Worm (Caenorhabditis elegans): ENCODE measurements around the gene str-12.
"Not testable (repeated sequence)": the region's sequence is repeated elsewhere in the genome, so short reads cannot be mapped to it uniquely, and the experiment has no call there.

str-12 gene

DNA sequence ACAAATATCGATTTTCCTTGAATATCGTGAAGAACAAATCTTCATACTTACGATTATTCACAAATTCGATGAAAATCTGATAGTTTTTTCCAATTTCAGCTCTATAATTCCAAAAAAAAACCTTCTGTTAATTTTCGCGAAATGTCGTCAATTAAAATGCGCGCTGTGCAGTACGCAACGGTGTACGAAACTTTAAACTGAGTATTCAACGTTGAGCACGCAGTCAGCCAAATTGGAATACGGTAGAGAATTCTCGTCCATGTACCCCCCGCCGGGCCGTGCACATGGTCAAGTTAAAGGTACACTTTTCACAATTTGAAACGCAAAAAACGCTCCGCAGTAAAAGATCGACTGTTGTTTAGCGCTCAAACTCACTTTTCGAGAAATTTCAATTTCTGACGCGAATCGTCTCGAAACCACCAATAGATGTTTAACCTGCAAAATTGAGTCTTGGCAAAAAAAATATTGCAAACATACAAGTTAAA lies 20.5 kb upstream of the str-12 start, which contains the start of gene F28F8.7 (continued):
- TF ChIP-seq F33H1.4 (GFP tag; IDR thresholded peaks at IDR 0.05) (peak; percentile 71), madf-10 (tag; optimal IDR thresholded peaks at IDR 0.05) (peak; percentile 68), unc-130 (GFP tag; optimal IDR thresholded peaks at IDR 0.05) (peak; percentile 80), rec-8 (tag; optimal IDR thresholded peaks at IDR 0.05) (peak; percentile 26 to 55), hsf-1 (GFP tag; IDR thresholded peaks at IDR 0.05) (peak; percentile 65), ztf-26 (tag; optimal IDR thresholded peaks at IDR 0.05) (peak; percentile 44), snpc-4 (tag; optimal IDR thresholded peaks at IDR 0.05) (peak in 2 of 4 experiments; percentile 63 to 82), lsl-1 (GFP tag; optimal IDR thresholded peaks at IDR 0.05) (peak; percentile 42), nhr-80 (tag; optimal IDR thresholded peaks at IDR 0.05) (peak; percentile 75), bed-2 (GFP tag; IDR thresholded peaks at IDR 0.05) (peak; percentile 90; the same call in 1 of the 2 replicates), lin-26 (GFP tag; IDR thresholded peaks at IDR 0.05) (peak; percentile 72; the same call in 1 of the 2 replicates), F37B4.10 (GFP tag; IDR thresholded peaks at IDR 0.05) (0 out of 2 replicates have a peak, but pooled peaks have one; percentile 31), Y95B8A.8 (GFP tag; IDR thresholded peaks at IDR 0.05) (peak; percentile 79), ets-4 (GFP tag; optimal IDR thresholded peaks at IDR 0.05) (peak; percentile 41), lin-54 (GFP tag; optimal IDR thresholded peaks at IDR 0.05) (peak; percentile 79), C06A6.2 (GFP tag; conservative IDR thresholded peaks at IDR 0.05) (peak; percentile 82), madf-3 (GFP tag; IDR thresholded peaks at IDR 0.05) (peak; percentile 69; the same call in 1 of the 2 replicates), him-1 (tag; optimal IDR thresholded peaks at IDR 0.05) (peak; percentile 7), lin-35 (GFP tag; optimal IDR thresholded peaks at IDR 0.05) (peak in 1 of 3 experiments; percentile 94), Y53G8AR.9 (GFP tag; conservative IDR thresholded peaks at IDR 0.05) (peak; percentile 91), somi-1 (GFP tag; optimal IDR thresholded peaks at IDR 0.05) (peak; percentile 38), gei-17 (GFP tag; optimal IDR thresholded peaks at IDR 0.05) (peak; percentile 25), pbrm-1 (GFP tag; IDR thresholded peaks at IDR 0.05) (peak; percentile 84), ztf-25 (GFP tag; IDR thresholded peaks at IDR 0.05) (0 out of 2 replicates have a peak, but pooled peaks have one; percentile 37), let-607 (tag; optimal IDR thresholded peaks at IDR 0.05) (peak; percentile 51 to 85), hmg-20 (GFP tag; IDR thresholded peaks at IDR 0.05) (peak; percentile 44; the same call in 1 of the 2 replicates), madf-6 (GFP tag; IDR thresholded peaks at IDR 0.05) (peak; percentile 50), ZK185.1 (tag; optimal IDR thresholded peaks at IDR 0.05; ENCODE audit: poor library complexity, severe bottlenecking) (peak; percentile 61), ztf-28 (GFP tag; IDR thresholded peaks at IDR 0.05) (peak; percentile 90), B0336.3 (GFP tag; IDR thresholded peaks at IDR 0.05) (peak; percentile 77; the same call in 1 of the 2 replicates), nhr-90 (tag; optimal IDR thresholded peaks at IDR 0.05) (peak; percentile 34), repo-1 (tag; optimal IDR thresholded peaks at IDR 0.05) (peak; percentile 81), attf-6 (GFP tag; IDR thresholded peaks at IDR 0.05) (peak; percentile 48; the same call in 1 of the 2 replicates), egl-44 (GFP tag; IDR thresholded peaks at IDR 0.05) (0 out of 2 replicates have a peak, but pooled peaks have one; percentile 30), madf-8 (GFP tag; conservative IDR thresholded peaks at IDR 0.05) (peak; percentile 40; the same call in 1 of the 2 replicates), ceh-91 (GFP tag; IDR thresholded peaks at IDR 0.05) (peak; percentile 59; the same call in 1 of the 2 replicates)
- TF ChIP-seq snpc-4 (GFP tag; optimal IDR thresholded peaks at IDR 0.05) = not testable (repeated sequence)

DNA sequence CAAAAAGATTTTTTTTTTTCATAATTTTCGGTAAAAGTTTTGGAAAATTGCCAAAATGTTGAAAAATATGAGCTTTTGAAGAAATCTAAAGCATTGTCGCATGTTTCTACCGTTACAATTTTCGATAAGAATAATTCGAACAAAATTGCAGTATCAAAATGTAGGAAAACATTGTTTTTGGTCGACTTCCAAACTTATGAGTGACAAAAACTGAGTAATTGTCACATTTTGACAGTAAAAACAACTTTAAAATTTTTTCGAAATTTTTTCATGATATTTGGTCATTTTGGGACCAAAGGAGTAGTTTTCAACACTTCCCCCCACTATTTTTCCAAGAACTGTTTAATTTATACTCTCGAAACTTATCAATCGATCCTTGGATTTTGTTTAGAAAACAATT lies 16.1 kb upstream of the str-12 start, which contains the start of gene fbxa-139:
Gene fbxa-139, minus strand, starts transcription at position 101 of the 400 bp plus-strand sequence.
- TF ChIP-seq F22D6.2 (tag; optimal IDR thresholded peaks at IDR 0.05) (no peak), hlh-12 (tag; optimal IDR thresholded peaks at IDR 0.05) (no peak), cebp-2 (GFP tag; IDR thresholded peaks at IDR 0.05) (no peak), ztf-6 (GFP tag; IDR thresholded peaks at IDR 0.05) (no peak), ama-1 (optimal IDR thresholded peaks at IDR 0.05) (no peak), ama-1 (GFP tag; optimal IDR thresholded peaks at IDR 0.05) (no peak), bed-1 (GFP tag; IDR thresholded peaks at IDR 0.05) (no peak)
